Worm (Caenorhabditis elegans) whole organism, late embryonic: ENCODE results near the gene F49C5.3.

ENCODE experiments used
- C08G9.2 ChIP-seq: sonication (generic microtip); optimal IDR thresholded peaks from 2 replicates; lab custom pipeline; 2016; ENCODE audit warnings: mild to moderate bottlenecking, missing genetic modification characterization, moderate library complexity, missing compliant biosample characterization
- C38D4.7 ChIP-seq: fragments of 200-800 bp; sonication (Bioruptor generic); optimal IDR thresholded peaks from 2 replicates; lab custom pipeline; 2018; ENCODE audit warnings: mild to moderate bottlenecking, missing genetic modification characterization, moderate library complexity, missing compliant biosample characterization
- F13H6.1 ChIP-seq: sonication (generic microtip); optimal IDR thresholded peaks from 2 replicates; lab custom pipeline; 2016; ENCODE audit warnings: missing genetic modification characterization, missing compliant biosample characterization
- K02D7.2 ChIP-seq: sonication (generic microtip); optimal IDR thresholded peaks from 2 replicates; lab custom pipeline; 2017; ENCODE audit warnings: mild to moderate bottlenecking, missing genetic modification characterization, missing compliant biosample characterization
- K09A11.1 ChIP-seq: sonication (generic microtip); optimal IDR thresholded peaks from 2 replicates; lab custom pipeline; 2017; ENCODE audit warnings: antibody characterized with exemption, mild to moderate bottlenecking, missing genetic modification characterization, missing compliant biosample characterization; ENCODE audit not compliant: insufficient read depth
- T23F11.4 ChIP-seq: fragments of 200-800 bp; sonication (Bioruptor generic); optimal IDR thresholded peaks from 2 replicates; lab custom pipeline; 2018; ENCODE audit warnings: mild to moderate bottlenecking, missing genetic modification characterization, missing compliant biosample characterization
- ceh-18 ChIP-seq: sonication (generic microtip); optimal IDR thresholded peaks from 2 replicates; lab custom pipeline; 2016; ENCODE audit warnings: missing genetic modification characterization, missing compliant biosample characterization
- ceh-19 ChIP-seq: fragments of 200-800 bp; sonication (Bioruptor generic); optimal IDR thresholded peaks from 2 replicates; lab custom pipeline; 2018; ENCODE audit warnings: mild to moderate bottlenecking, missing genetic modification characterization, missing compliant biosample characterization
- ceh-22 ChIP-seq: sonication (generic microtip); optimal IDR thresholded peaks from 2 replicates; lab custom pipeline; 2017; ENCODE audit warnings: missing biosample characterization, missing genetic modification characterization
- ceh-31 ChIP-seq: sonication (generic microtip); optimal IDR thresholded peaks from 2 replicates; lab custom pipeline; 2016; ENCODE audit warnings: missing genetic modification characterization, missing compliant biosample characterization
- dmd-4 ChIP-seq: sonication (generic microtip); optimal IDR thresholded peaks from 2 replicates; lab custom pipeline; 2016; ENCODE audit warnings: borderline replicate concordance, missing genetic modification characterization, missing compliant biosample characterization
- elt-2 ChIP-seq: sonication (generic microtip); optimal IDR thresholded peaks from 2 replicates; lab custom pipeline; 2016; ENCODE audit warnings: missing genetic modification reagents, missing genetic modification characterization, missing compliant biosample characterization
- elt-4 ChIP-seq: sonication (generic microtip); optimal IDR thresholded peaks from 2 replicates; lab custom pipeline; 2016; ENCODE audit warnings: missing genetic modification characterization, missing compliant biosample characterization
- fkh-10 ChIP-seq: fragments of 150-350 bp; optimal IDR thresholded peaks from 2 replicates; lab custom pipeline; 2014; ENCODE audit warnings: missing biosample characterization, missing genetic modification reagents, missing genetic modification characterization
- gmeb-2 ChIP-seq: sonication (generic microtip); optimal IDR thresholded peaks from 2 replicates; lab custom pipeline; 2016; ENCODE audit warnings: missing genetic modification characterization, inconsistent platforms, missing compliant biosample characterization
- hlh-13 ChIP-seq: fragments of 200-800 bp; sonication (Bioruptor generic); optimal IDR thresholded peaks from 2 replicates; lab custom pipeline; 2018; ENCODE audit warnings: mild to moderate bottlenecking, missing genetic modification characterization, missing compliant biosample characterization
- hlh-30 ChIP-seq: sonication (generic microtip); optimal IDR thresholded peaks from 2 replicates; lab custom pipeline; 2017; ENCODE audit warnings: antibody characterized with exemption, missing genetic modification characterization, missing compliant biosample characterization; ENCODE audit not compliant: insufficient read depth
- hlh-8 ChIP-seq: sonication (generic microtip); optimal IDR thresholded peaks from 2 replicates; lab custom pipeline; 2016; ENCODE audit warnings: missing genotype, missing genetic modification characterization, missing compliant biosample characterization
- lin-11 ChIP-seq: fragments of 200-800 bp; sonication (Bioruptor generic); optimal IDR thresholded peaks from 2 replicates; lab custom pipeline; 2018; ENCODE audit warnings: mild to moderate bottlenecking, missing genetic modification characterization, missing compliant biosample characterization
- madf-2 ChIP-seq: sonication (generic microtip); optimal IDR thresholded peaks from 2 replicates; lab custom pipeline; 2017; ENCODE audit warnings: missing genetic modification characterization, missing compliant biosample characterization
- nhr-11 ChIP-seq: fragments of 150-350 bp; optimal IDR thresholded peaks from 2 replicates; lab custom pipeline; 2014; ENCODE audit warnings: missing biosample characterization, missing genetic modification characterization
- nhr-232 ChIP-seq: sonication (generic microtip); optimal IDR thresholded peaks from 2 replicates; lab custom pipeline; 2016; ENCODE audit warnings: missing genetic modification characterization, missing compliant biosample characterization
- npax-4 ChIP-seq: sonication (generic microtip); optimal IDR thresholded peaks from 2 replicates; lab custom pipeline; 2016; ENCODE audit warnings: missing genetic modification characterization, missing compliant biosample characterization
- pag-3 ChIP-seq: sonication (generic microtip); optimal IDR thresholded peaks from 2 replicates; lab custom pipeline; 2016; ENCODE audit warnings: missing compliant biosample characterization, missing genetic modification characterization, borderline replicate concordance
- pat-9 ChIP-seq: fragments of 200-800 bp; sonication (Bioruptor generic); optimal IDR thresholded peaks from 2 replicates; lab custom pipeline; 2018; ENCODE audit warnings: mild to moderate bottlenecking, missing genetic modification characterization, moderate library complexity, missing compliant biosample characterization
- pha-2 ChIP-seq: sonication (generic microtip); optimal IDR thresholded peaks from 2 replicates; lab custom pipeline; 2017; ENCODE audit warnings: mild to moderate bottlenecking, missing genetic modification characterization, missing compliant biosample characterization
- pqm-1 ChIP-seq: sonication (generic microtip); optimal IDR thresholded peaks from 2 replicates; lab custom pipeline; 2016; ENCODE audit warnings: missing genetic modification characterization, missing compliant biosample characterization
- pros-1 ChIP-seq: fragments of 150-350 bp; optimal IDR thresholded peaks from 2 replicates; lab custom pipeline; 2014; ENCODE audit warnings: missing biosample characterization, missing genetic modification reagents, missing genetic modification characterization
- rnt-1 ChIP-seq: sonication (generic microtip); optimal IDR thresholded peaks from 2 replicates; lab custom pipeline; 2016; ENCODE audit warnings: missing genetic modification characterization, missing compliant biosample characterization
- sdc-2 ChIP-seq: sonication (generic microtip); optimal IDR thresholded peaks from 2 replicates; lab custom pipeline; 2016; ENCODE audit warnings: missing genotype, missing genetic modification characterization, missing compliant biosample characterization
- syd-9 ChIP-seq: sonication (generic microtip); optimal IDR thresholded peaks from 2 replicates; lab custom pipeline; 2016; ENCODE audit warnings: mild to moderate bottlenecking, missing genetic modification characterization, moderate library complexity, missing compliant biosample characterization
- tbx-7 ChIP-seq: sonication (generic microtip); optimal IDR thresholded peaks from 2 replicates; lab custom pipeline; 2016; ENCODE audit warnings: missing genotype, missing genetic modification characterization, missing compliant biosample characterization
- ttx-3 ChIP-seq: sonication (generic microtip); optimal IDR thresholded peaks from 2 replicates; lab custom pipeline; 2016; ENCODE audit warnings: missing genetic modification reagents, missing genetic modification characterization, missing compliant biosample characterization
- unc-3 ChIP-seq, 2 experiments: fragments of 200-800 bp in 1 of 2; sonication (Bioruptor generic) in 1 of 2; sonication (generic microtip) in 1 of 2; conservative IDR thresholded peaks in 1 of 2; optimal IDR thresholded peaks in 1 of 2; 2 replicates each; pipeline versions ENCODE4 v1.3.6 to Lab custom; 2016 to 2022; ENCODE audit warnings: missing compliant biosample characterization in 2 of 2, missing genetic modification characterization in 2 of 2, missing genetic modification reagents in 1 of 2
- unc-55 ChIP-seq: sonication (generic microtip); optimal IDR thresholded peaks from 2 replicates; lab custom pipeline; 2017; ENCODE audit warnings: missing biosample characterization, missing genetic modification reagents, missing genetic modification characterization
- zip-5 ChIP-seq: sonication (generic microtip); optimal IDR thresholded peaks from 2 replicates; lab custom pipeline; 2016; ENCODE audit warnings: missing genetic modification characterization, missing compliant biosample characterization
- ztf-16 ChIP-seq: sonication (generic microtip); optimal IDR thresholded peaks from 2 replicates; lab custom pipeline; 2017; ENCODE audit warnings: missing genetic modification characterization, missing compliant biosample characterization

Gene F49C5.3

ce11 chrII:12547547-12547946 is 11.2 kb downstream of the F49C5.3 start, which contains the start of gene F49C5.16:
Gene F49C5.16, plus strand, starts transcription at chrII:12547847.
- TF ChIP-seq elt-2 (tag; lab: Kevin White, UChicago) (no peak), syd-9 (tag; lab: Kevin White, UChicago) (no peak), gmeb-2 (tag; lab: Kevin White, UChicago) (no peak), ceh-22 (tag; lab: Kevin White, UChicago) (no peak), nhr-232 (tag; lab: Kevin White, UChicago) (no peak), F13H6.1 (tag; lab: Kevin White, UChicago) (no peak), lin-11 (tag; lab: Kevin White, UChicago) (no peak)

ce11 chrII:12549613-12550012 is 13.3 kb downstream of the F49C5.3 start:
- TF ChIP-seq C08G9.2 (tag; lab: Kevin White, UChicago) (no peak), rnt-1 (tag; lab: Kevin White, UChicago) (no peak), syd-9 (tag; lab: Kevin White, UChicago) (no peak), hlh-13 (no peak), T23F11.4 (GFP tag; lab: Kevin White, UChicago) (no peak), pha-2 (tag; lab: Kevin White, UChicago) (no peak), hlh-30 (tag; lab: Kevin White, UChicago) (no peak), tbx-7 (tag; lab: Kevin White, UChicago) (no peak), ceh-22 (tag; lab: Kevin White, UChicago) (no peak), K09A11.1 (tag; lab: Kevin White, UChicago) (no peak), pros-1 (tag; lab: Kevin White, UChicago) (no peak), ceh-18 (tag; lab: Kevin White, UChicago) (no peak), hlh-8 (tag; lab: Kevin White, UChicago) (no peak), gmeb-2 (tag; lab: Kevin White, UChicago) (no peak), dmd-4 (tag; lab: Kevin White, UChicago) (no peak)

- TF ChIP-seq ttx-3 (tag; lab: Kevin White, UChicago) (no peak), pag-3 (no peak), sdc-2 (tag; lab: Kevin White, UChicago) (peak; percentile 97), lin-11 (tag; lab: Kevin White, UChicago) (no peak)
Measured at ce11 chrII:12550940-12551339, 14.6 kb downstream of the F49C5.3 start.

ce11 chrII:12555579-12555978 is 19.3 kb downstream of the F49C5.3 start, which contains the start of gene F49C5.11:
Gene F49C5.11, plus strand, starts transcription at chrII:12555879.
- TF ChIP-seq npax-4 (tag; lab: Kevin White, UChicago): no peak
- TF ChIP-seq C38D4.7 (GFP tag; lab: Kevin White, UChicago): no peak
- no peak for TF ChIP-seq elt-2 (tag; lab: Kevin White, UChicago)
- TF ChIP-seq hlh-8 (tag; lab: Kevin White, UChicago): no peak
- TF ChIP-seq pat-9 (tag; lab: Kevin White, UChicago): no peak
- no peak for TF ChIP-seq pros-1 (tag; lab: Kevin White, UChicago)
- no peak for TF ChIP-seq ceh-18 (tag; lab: Kevin White, UChicago)
- no peak for TF ChIP-seq K02D7.2 (tag; lab: Kevin White, UChicago)
- TF ChIP-seq hlh-30 (tag; lab: Kevin White, UChicago): no peak
- TF ChIP-seq unc-3 (GFP tag; conservative IDR thresholded peaks at IDR 0.05; lab: Robert Waterston, UW): no peak
- TF ChIP-seq unc-3 (tag; optimal IDR thresholded peaks at IDR 0.05; lab: Kevin White, UChicago): no peak
- TF ChIP-seq pqm-1 (tag; lab: Kevin White, UChicago): no peak
- no peak for TF ChIP-seq ztf-16 (tag; lab: Kevin White, UChicago)
- no peak for TF ChIP-seq zip-5 (tag; lab: Kevin White, UChicago)

ce11 chrII:12560210-12560609 is 23.9 kb downstream of the F49C5.3 start, which contains the start of gene F49C5.12:
Gene F49C5.12, minus strand, starts transcription at chrII:12560310.
- TF ChIP-seq rnt-1 (tag; lab: Kevin White, UChicago) (no peak), nhr-11 (tag; lab: Kevin White, UChicago) (no peak), sdc-2 (tag; lab: Kevin White, UChicago) (no peak), lin-11 (tag; lab: Kevin White, UChicago) (no peak), tbx-7 (tag; lab: Kevin White, UChicago) (no peak), elt-4 (tag; lab: Kevin White, UChicago) (no peak), ceh-31 (tag; lab: Kevin White, UChicago) (no peak), gmeb-2 (tag; lab: Kevin White, UChicago) (no peak), ceh-19 (no peak), K09A11.1 (tag; lab: Kevin White, UChicago) (no peak), elt-2 (tag; lab: Kevin White, UChicago) (no peak), pat-9 (tag; lab: Kevin White, UChicago) (no peak), unc-55 (no peak), pros-1 (tag; lab: Kevin White, UChicago) (no peak), pha-2 (tag; lab: Kevin White, UChicago) (no peak), fkh-10 (GFP tag; lab: Kevin White, UChicago) (no peak), syd-9 (tag; lab: Kevin White, UChicago) (no peak), madf-2 (tag; lab: Kevin White, UChicago) (no peak)
